Worm (Caenorhabditis elegans) whole organism, late embryonic: ENCODE measurements around the gene srh-33.

Source experiments
- ceh-48 ChIP-seq: sonication (generic microtip); optimal IDR thresholded peaks from 2 replicates; lab custom pipeline; 2016; ENCODE audit warnings: missing genetic modification characterization, inconsistent platforms, missing compliant biosample characterization
- elt-2 ChIP-seq: sonication (generic microtip); optimal IDR thresholded peaks from 2 replicates; lab custom pipeline; 2016; ENCODE audit warnings: missing genetic modification reagents, missing genetic modification characterization, missing compliant biosample characterization
- ets-4 ChIP-seq: sonication (generic microtip); optimal IDR thresholded peaks from 2 replicates; lab custom pipeline; 2016; ENCODE audit warnings: missing genetic modification characterization, missing compliant biosample characterization
- hlh-30 ChIP-seq: sonication (generic microtip); optimal IDR thresholded peaks from 2 replicates; lab custom pipeline; 2017; ENCODE audit warnings: antibody characterized with exemption, missing genetic modification characterization, missing compliant biosample characterization; ENCODE audit not compliant: insufficient read depth
- sdc-2 ChIP-seq: sonication (generic microtip); optimal IDR thresholded peaks from 2 replicates; lab custom pipeline; 2016; ENCODE audit warnings: missing genotype, missing genetic modification characterization, missing compliant biosample characterization
- tbx-7 ChIP-seq: sonication (generic microtip); optimal IDR thresholded peaks from 2 replicates; lab custom pipeline; 2016; ENCODE audit warnings: missing genotype, missing genetic modification characterization, missing compliant biosample characterization

DNA sequence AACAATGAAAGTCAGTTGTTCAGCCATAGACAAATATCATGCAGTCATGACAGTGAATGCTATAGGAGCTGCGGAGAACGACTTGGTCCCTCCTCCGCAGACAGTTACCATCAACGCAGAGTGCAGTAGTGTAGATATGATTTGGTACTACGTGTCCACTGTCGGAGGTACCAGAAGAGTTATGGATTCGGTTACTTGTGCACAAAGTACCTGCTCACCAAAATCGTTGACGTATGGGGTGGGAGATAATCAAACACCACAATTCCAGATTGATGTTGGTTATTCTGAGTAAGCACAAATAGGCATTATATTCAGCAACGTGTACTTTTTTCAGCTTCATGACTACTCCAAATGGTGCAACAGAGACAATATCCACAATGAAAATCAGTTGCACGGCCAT lies 10.1 kb downstream of the srh-33 start:
- TF ChIP-seq elt-2 (tag; lab: Kevin White, UChicago), result no peak
- no peak for TF ChIP-seq ets-4 (tag; lab: Kevin White, UChicago)
- no peak for TF ChIP-seq tbx-7 (tag; lab: Kevin White, UChicago)
- TF ChIP-seq ceh-48 (tag; lab: Kevin White, UChicago), result no peak
- no peak for TF ChIP-seq sdc-2 (tag; lab: Kevin White, UChicago)
- TF ChIP-seq hlh-30 (tag; lab: Kevin White, UChicago), result no peak
